Fruit fly (Drosophila melanogaster) whole organism, larva: ENCODE data around the gene CG9175.

Experiments used
- noc ChIP-seq: fragments of 200-800 bp; sonication (Bioruptor generic); optimal IDR thresholded peaks from 3 replicates; lab custom pipeline; 2019; ENCODE audit warnings: missing biosample characterization, mild to moderate bottlenecking, missing genetic modification characterization, moderate library complexity

The CG9175 gene

DNA sequence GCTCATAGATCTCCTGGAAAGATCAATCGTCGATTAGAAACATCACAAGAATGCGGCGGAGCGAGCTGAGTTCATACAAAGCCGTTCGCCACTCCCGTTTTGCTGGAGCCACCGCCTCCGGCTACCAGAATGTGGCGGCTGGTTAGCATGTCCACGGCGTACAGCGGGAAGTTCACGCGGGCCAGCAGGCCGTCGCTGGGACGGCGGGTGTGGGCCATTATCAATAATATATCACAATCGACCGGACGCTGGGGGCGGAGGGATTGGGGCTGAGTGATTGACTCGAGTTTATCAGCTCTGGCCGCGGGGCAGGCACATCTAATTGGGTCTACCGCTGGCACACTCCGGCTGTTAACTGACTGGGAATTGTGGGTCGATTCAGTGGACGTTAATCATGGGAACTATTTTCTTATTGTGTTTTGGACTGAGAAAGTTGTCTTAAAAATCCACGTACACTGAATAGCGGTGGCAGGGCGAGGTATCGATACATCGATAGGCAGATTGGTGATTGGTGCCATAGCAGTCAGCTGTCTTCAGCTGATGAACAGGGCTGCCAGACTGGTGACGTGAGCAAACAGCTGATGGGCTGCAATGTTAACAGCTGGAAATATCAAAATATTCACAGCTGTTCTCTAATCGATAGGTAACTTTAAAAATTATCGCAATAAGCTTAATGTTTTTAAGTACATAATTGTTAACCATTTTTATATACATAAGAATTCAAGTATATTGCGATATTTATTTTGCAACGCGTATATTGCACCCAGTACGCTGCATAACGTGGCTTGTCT, at the start of gene CG9175:
Gene CG9175, minus strand, starts transcription at position 488 of the 791 bp plus-strand sequence.
- peak; percentile 56 for TF ChIP-seq noc

DNA sequence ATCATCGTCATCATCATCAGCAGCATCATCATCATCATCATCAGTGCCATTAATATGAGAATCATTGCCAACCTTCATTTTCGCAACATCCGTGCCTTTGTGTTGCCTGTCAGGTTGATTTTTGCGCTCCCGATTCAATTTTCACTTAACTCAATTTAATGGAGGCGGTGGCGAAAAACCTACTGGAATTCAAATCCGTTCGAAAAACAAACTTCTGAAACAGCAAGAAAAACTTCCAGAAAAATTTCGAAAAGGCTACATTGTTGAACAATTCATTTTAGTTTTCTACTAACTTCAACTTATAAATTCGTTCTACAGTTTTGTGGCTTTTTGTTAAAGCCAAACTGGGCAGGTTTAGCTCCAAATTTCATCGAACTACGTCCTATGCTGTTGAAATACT, 40.3 kb upstream of the CG9175 start, which contains the start of gene CG13991:
Gene CG13991, plus strand, starts transcription at position 301 of the 400 bp plus-strand sequence.
- no peak for TF ChIP-seq noc

DNA sequence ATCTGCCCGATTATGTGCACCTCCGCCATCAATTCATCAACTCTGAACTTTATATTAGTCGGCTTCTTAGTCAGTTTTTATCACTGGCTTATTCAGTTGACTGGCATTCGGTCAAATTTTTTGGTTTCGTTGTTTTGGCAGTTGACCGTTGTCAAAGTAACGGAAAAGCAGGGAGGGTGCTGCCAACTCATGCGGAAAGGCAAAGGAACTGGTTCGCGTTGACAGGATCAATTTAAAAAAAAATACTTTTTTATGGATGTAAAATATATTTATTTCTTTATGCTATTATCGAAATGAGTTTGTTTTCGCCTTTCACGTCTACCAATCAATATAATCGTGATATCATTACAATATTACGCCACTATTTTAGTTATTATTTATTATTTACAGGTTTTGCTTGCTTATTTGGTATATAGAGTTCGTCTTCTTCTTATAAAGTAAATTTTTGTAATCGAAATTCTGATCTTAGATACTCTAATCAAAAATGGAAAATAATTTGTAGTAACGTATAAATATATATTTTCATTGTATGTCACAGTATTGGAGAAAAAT, 31.8 kb upstream of the CG9175 start, which contains the start of the genes B9d2, tctn and CG9222:
Gene B9d2, minus strand, starts transcription at position 130 of the 552 bp plus-strand sequence.
Gene tctn, minus strand, starts transcription at position 130 of the 552 bp plus-strand sequence.
Gene CG9222, plus strand, starts transcription at position 502 of the 552 bp plus-strand sequence.
- TF ChIP-seq noc, result no peak

DNA sequence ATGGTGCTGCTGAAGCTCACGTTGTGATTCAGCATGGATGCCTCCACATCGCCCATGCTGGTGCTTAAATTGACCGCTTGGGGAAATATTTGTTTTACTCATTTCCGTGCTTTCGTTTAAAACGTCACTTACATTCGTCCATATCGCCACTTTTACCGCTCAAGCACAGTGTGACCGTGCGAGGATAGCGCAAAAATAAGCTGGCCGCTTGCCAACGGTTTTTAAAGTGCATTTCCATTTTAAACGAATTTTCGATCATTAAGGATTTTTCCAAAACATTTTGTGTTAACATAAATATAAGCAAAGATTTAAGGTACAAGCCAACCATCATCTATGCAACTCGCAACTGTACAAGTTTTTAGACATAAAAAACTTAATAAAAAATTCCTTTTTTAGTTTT, 28.7 kb upstream of the CG9175 start, which contains the start of gene WDR79:
Gene WDR79, minus strand, starts transcription at position 298 of the 400 bp plus-strand sequence.
- TF ChIP-seq noc, result no peak

DNA sequence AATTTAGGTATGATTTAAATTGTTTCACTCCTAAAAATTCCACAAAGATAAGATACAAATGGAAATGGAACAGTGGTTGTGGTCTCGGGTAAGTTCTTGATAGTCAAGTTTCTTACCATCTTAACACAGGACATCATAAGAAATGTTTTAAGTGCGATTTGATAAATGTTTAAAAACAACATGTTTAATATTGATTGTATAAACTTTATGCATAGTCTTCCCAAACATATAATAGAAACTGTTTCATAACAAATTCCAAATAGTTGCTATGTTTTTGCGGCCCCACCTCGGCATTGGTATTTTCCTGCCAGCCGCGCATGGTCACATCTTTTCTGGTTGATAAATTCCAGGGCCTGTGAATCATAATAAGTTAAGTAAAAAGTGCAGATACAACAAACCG, 26.0 kb upstream of the CG9175 start, which contains the start of gene Arpc4:
Gene Arpc4, plus strand, starts transcription at position 318 of the 400 bp plus-strand sequence.
- no peak for TF ChIP-seq noc

DNA sequence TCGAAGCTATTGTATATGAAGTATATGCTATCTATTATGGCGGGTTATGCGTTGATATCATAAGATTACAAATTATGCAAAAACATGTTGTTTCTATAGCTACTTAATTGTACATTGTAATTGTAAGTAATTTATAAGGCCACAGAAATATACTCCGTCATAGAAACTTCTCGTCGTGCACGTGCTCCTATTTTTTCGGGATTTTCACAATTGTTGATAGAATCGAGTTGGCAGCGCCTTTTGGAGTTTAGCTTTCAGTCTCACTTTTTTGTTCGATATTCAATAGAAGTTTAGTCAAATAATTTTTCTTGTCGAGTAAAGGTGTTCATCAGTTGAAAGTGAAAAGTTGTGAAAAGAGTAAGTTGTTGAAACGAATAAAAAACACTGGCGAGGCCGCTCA, 19.4 kb upstream of the CG9175 start, which contains the start of gene CG31642:
Gene CG31642, plus strand, starts transcription at position 301 of the 400 bp plus-strand sequence.
- TF ChIP-seq noc, result no peak

DNA sequence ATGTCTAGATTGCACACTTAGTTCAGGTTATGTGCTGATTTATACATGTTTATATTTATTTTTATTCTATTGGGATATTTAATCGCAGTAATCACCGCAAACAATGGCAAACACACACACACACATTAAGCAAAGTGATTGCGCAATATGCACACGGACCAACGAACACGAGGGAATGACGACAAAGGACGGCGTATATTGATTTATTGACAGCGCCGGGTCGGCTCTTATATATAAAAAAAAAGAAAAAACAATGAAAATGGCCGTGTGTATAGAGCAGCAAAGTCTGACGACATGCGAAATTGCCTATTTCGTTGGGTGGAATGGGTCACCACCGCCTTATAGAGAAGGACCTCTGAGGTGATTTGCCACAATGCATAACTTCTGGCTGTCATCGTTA, 12.0 kb upstream of the CG9175 start:
- no peak for TF ChIP-seq noc

DNA sequence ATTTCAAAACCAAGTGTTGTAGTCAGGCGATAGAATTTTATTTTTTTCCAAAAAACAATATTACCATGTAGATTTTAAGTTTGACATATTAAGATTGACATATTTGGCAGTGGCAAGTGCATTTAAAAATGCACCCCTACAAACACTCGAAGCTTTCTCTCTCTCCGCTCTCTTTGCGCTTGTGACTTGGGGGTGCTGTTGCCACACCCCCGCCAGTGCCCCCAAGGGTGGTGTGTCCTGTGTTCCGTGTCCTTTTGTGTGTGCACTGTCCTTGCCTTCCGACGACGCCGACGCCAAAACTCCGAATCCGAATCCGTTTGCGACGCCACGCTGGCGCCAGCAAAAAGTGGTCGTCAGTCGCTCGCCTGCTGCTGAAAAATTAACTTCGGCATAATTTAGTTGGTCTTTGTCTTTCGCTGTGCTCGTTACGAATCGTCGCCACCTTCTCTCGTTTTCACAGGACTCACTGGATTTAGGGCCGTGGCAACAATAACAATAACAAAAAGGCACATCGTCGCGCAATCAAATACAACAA, 10.6 kb upstream of the CG9175 start:
- no peak for TF ChIP-seq noc

DNA sequence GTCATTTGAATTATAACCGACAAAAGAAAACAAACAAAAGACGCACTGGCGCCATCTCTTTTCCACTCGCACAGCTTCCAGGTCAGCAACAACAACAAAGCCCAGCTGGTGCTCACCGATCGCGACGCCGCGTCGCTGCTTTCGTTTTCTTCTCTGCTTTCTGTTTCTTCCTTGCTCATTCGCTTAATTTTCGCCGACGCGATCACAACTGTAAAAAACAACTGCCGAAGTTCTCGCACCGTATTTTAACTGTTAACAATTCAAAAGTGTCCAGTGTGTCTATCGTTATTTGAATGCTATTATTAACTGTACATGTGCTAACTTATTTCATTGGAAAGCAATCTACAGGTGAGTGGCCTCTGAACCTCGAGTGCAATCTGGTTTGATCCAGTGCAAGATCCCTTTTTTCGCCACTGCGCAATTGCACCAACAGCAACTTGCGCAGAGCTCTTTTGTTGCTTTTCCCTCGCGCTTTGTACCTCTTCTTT, 1.5 kb upstream of the CG9175 start, which contains the start of gene stai:
Gene stai, plus strand, starts transcription at position 176 of the 488 bp plus-strand sequence.
- TF ChIP-seq noc, result no peak

DNA sequence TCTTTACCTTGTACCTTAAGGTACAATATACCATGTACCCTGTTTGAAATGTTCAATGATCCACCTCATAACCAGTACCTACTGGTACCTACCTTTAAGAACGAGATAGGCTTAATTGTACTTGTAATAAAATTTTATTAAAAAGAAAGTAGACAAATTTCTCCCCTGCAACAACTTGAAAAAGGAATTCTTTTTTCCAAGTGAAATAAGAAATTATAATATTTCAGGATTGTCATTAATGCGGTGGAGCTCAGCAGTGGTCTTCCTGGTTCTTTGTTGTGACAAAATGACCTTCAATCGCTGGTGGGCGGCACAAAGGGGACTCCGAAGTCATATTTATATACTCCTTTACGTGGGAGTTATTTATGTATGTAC, 491 bp upstream of the CG9175 start:
- no peak for TF ChIP-seq noc

DNA sequence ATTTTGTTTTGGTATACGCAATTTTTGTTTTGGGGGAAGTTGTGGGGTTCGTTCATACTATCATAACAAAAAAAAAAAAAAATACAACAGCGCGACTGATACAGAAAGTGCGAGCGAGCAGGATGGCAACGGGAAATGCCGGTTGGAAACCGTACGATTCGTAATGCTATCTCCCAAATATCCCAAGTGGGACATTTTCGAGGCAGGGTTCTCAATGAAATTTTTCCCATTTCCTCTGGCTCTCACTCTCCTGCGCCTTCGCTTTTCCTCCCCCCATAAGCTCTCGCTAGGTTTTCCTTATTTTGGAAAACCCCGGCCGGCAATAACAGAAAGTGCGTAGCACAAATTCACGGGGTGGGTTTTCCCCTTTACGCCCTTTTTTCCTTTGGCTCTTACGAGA, 6.5 kb downstream of the CG9175 start:
- TF ChIP-seq noc, result no peak

DNA sequence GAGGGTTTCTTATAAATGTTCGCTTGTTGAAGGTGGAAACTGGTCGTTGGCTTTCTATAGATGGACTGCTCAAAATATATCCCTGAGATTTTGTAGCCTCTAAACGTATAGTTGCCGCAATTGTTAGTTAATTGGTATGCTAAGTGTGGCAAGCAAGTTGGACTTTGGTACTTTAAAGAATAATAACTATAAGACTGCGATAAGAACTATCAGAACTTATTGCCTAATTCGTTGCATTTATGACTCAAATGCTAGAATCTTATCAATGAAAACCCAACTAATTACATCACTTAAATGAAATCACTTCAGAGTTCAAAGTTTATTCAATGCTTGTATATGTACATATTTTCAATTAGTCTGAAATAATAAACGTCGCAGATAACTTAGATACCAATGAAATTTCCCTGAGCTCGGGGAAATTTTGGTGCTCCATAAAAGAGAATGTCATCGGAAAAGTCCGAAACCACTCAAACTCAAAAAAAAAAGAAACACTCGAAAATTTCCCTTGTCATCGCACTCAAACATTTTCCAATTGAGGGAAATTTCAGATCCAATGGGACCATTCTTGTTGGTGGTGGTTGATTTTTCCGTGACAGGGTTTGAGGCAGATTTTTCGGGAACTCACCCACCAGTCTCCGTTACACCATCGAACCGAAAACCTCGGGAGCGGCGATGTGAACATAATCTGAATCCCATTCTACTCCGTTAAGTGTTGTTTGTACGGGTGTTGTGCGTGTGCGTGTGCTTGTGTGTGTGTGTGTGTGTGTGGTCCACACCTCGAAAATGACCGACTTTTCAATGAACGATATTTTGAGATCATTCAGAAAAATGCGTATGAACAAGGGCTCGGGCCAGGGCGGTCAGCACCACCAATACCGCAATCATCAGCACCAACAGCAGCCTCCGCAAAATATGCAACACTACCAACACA, 7.7 kb downstream of the CG9175 start, which contains the start of gene CG45075:
Gene CG45075, plus strand, starts transcription at position 627 of the 931 bp plus-strand sequence.
- TF ChIP-seq noc, result no peak

DNA sequence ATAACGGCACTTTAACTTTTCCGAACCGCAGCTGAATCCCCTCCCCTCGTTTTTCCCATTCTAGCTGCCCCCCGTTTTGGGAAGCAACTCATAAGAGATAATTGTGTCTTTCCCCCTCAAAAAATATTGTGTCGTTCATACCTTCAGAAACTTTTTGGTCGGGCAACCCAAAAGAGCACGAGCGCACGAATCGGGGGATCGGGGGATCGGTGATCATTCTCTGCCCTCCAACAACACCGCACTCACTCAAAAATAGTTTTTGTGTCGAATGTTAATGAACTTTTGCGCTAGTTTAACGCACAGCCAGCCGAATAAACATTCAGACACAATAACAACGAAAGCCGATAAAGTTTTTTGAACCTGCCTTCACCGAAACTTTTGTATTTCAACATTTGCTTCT, 8.4 kb downstream of the CG9175 start:
- peak; percentile 22 for TF ChIP-seq noc

DNA sequence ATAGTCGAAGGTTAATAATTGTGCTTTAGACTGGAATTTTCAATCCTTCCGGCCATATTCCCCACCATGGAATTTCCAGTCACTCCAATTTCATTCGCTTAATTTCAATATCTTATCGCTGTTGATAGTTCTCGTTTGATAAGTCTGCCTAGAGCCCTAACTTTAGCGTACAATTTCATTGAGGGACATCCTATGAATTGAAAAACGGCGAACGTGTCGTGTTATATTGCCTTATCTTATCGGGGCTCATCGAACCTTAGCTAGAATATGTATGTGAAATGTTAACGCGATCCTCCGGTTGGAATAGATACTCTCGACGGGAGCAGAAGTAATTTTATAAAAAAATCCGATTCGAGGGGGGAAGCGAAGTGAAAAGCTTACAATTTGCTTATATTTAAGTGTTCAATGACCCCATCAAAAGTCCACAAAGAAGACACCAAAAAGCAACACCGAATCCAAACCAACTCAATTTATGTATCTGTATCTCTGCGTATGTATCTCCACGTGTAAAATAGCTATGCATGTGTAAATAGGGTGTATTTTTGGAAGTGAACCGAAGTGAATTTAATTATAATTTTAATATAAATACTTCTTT, 9.1 kb downstream of the CG9175 start:
- TF ChIP-seq noc, result no peak
